Fruit fly (Drosophila melanogaster): Measurements from ENCODE around the gene CG6765.

CG6765 gene

DNA sequence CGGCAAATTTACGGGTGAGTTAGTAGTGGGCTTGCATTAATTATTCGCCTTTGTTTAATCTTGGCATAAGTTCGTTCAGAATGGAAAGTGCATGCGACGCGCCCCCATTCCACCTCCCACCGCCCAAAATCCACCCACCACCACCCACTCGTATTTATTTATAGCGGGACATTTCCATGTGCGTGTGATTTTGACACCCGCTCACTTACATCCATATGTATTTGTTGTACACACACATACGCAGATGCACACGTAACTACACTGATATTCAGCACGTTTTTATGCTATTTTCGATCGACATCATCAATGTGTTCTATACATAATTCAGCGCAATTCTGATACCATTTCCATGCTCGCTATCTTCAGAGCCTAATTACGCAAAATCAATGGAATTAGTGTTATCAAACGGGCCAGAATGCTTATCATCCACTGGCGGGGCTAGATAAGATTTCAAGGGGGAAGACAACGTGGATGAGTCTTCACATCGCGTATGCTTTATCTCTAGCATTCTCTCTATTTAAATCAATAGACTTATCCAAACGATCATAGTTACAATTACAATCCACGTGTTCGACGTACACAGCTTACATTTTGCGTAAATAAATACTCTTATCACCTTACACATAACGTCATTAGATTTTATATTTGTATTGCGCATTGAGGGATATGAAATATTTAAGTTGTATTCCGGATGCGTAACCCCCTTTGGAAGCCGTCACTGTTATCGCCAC, 13.3 kb downstream of the CG6765 start:
- TF ChIP-seq CG2875 (GFP tag; optimal IDR thresholded peaks at IDR 0.05): peak; percentile 25
- TF ChIP-seq Ravus (GFP tag; IDR thresholded peaks at IDR 0.05): no peak
- TF ChIP-seq CG2889 (GFP tag; IDR thresholded peaks at IDR 0.05): no peak
- TF ChIP-seq peb (GFP tag; IDR thresholded peaks at IDR 0.05): no peak
- no peak for TF ChIP-seq CG11247 (GFP tag; IDR thresholded peaks at IDR 0.05)
- no peak for TF ChIP-seq Myb (GFP tag; optimal IDR thresholded peaks at IDR 0.05)
- peak; percentile 14 for TF ChIP-seq CG12659 (GFP tag; optimal IDR thresholded peaks at IDR 0.05)
- no peak for TF ChIP-seq CG12219 (GFP tag; optimal IDR thresholded peaks at IDR 0.05)
- TF ChIP-seq sens-2 (GFP tag; IDR thresholded peaks at IDR 0.05): no peak
- no peak for TF ChIP-seq Camta (GFP tag; optimal IDR thresholded peaks at IDR 0.05)
- TF ChIP-seq cg (GFP tag; optimal IDR thresholded peaks at IDR 0.05): peak; percentile 84
- peak; percentile 8 for TF ChIP-seq phol (tag; optimal IDR thresholded peaks at IDR 0.05)
- no peak for TF ChIP-seq CG13287 (GFP tag; IDR thresholded peaks at IDR 0.05; ENCODE audit: partially characterized antibody)
- TF ChIP-seq CG10366 (GFP tag; IDR thresholded peaks at IDR 0.05): no peak
- TF ChIP-seq sqz (GFP tag; optimal IDR thresholded peaks at IDR 0.05): peak; percentile 37
- no peak for TF ChIP-seq Rx (GFP tag; IDR thresholded peaks at IDR 0.05)
- TF ChIP-seq wdn (GFP tag; IDR thresholded peaks at IDR 0.05): no peak
- TF ChIP-seq Dip2 (GFP tag; IDR thresholded peaks at IDR 0.05): no peak
- no peak for TF ChIP-seq B-H2 (GFP tag; optimal IDR thresholded peaks at IDR 0.05)
- peak; percentile 11 for TF ChIP-seq CG8924 (tag; optimal IDR thresholded peaks at IDR 0.05)
- no peak for TF ChIP-seq trh (GFP tag; optimal IDR thresholded peaks at IDR 0.05)
- peak; percentile 38 for TF ChIP-seq HLH54F (GFP tag; optimal IDR thresholded peaks at IDR 0.05)
- no peak for TF ChIP-seq nom (GFP tag; optimal IDR thresholded peaks at IDR 0.05)
- no peak for TF ChIP-seq pfk (GFP tag; optimal IDR thresholded peaks at IDR 0.05)
- TF ChIP-seq pho (GFP tag; optimal IDR thresholded peaks at IDR 0.05): peak; percentile 64
- TF ChIP-seq wek (GFP tag; optimal IDR thresholded peaks at IDR 0.05): peak; percentile 32
- no peak for TF ChIP-seq zen (tag; optimal IDR thresholded peaks at IDR 0.05)
- TF ChIP-seq CG1603 (tag; optimal IDR thresholded peaks at IDR 0.05): peak; percentile 8
- no peak for TF ChIP-seq Dad (GFP tag; optimal IDR thresholded peaks at IDR 0.05)
- TF ChIP-seq danr (GFP tag; IDR thresholded peaks at IDR 0.05): no peak
- no peak for TF ChIP-seq CG34422 (GFP tag; IDR thresholded peaks at IDR 0.05)
- TF ChIP-seq vvl (GFP tag; IDR thresholded peaks at IDR 0.05): no peak
- no peak for TF ChIP-seq CG3163 (GFP tag; optimal IDR thresholded peaks at IDR 0.05)
- TF ChIP-seq Gsc (GFP tag; IDR thresholded peaks at IDR 0.05): no peak
- TF ChIP-seq tap (tag; optimal IDR thresholded peaks at IDR 0.05): no peak
- no peak for TF ChIP-seq Deaf1 (tag; optimal IDR thresholded peaks at IDR 0.05)
- peak; percentile 22 for TF ChIP-seq Hr3 (GFP tag; optimal IDR thresholded peaks at IDR 0.05)
- no peak for TF ChIP-seq jumu (GFP tag; optimal IDR thresholded peaks at IDR 0.05)
- TF ChIP-seq Dip3 (GFP tag; optimal IDR thresholded peaks at IDR 0.05): peak; percentile 51
- no peak for TF ChIP-seq yki (optimal IDR thresholded peaks at IDR 0.05)
- peak; percentile 28 for TF ChIP-seq lab (GFP tag; optimal IDR thresholded peaks at IDR 0.05)
- TF ChIP-seq Nf-YB (GFP tag; optimal IDR thresholded peaks at IDR 0.05): no peak
- TF ChIP-seq CG1529 (GFP tag; optimal IDR thresholded peaks at IDR 0.05): no peak
- no peak for TF ChIP-seq Trl (optimal IDR thresholded peaks at IDR 0.05)
- peak; percentile 25 for TF ChIP-seq Trl (GFP tag; optimal IDR thresholded peaks at IDR 0.05)
- TF ChIP-seq CG16813 (GFP tag; IDR thresholded peaks at IDR 0.05; ENCODE audit: partially characterized antibody): no peak
- no peak for TF ChIP-seq CG8388 (GFP tag; optimal IDR thresholded peaks at IDR 0.05)
- peak; percentile 23 for TF ChIP-seq Oli (tag; optimal IDR thresholded peaks at IDR 0.05)
- peak; percentile 39 for TF ChIP-seq CG18262 (tag; optimal IDR thresholded peaks at IDR 0.05)
- TF ChIP-seq ems (GFP tag; optimal IDR thresholded peaks at IDR 0.05): peak; percentile 14
- TF ChIP-seq crp (GFP tag; optimal IDR thresholded peaks at IDR 0.05): no peak

All from whole organism, embryonic.